Fruit fly (Drosophila melanogaster): ENCODE measurements around the gene CG18476.

CG18476 gene

DNA sequence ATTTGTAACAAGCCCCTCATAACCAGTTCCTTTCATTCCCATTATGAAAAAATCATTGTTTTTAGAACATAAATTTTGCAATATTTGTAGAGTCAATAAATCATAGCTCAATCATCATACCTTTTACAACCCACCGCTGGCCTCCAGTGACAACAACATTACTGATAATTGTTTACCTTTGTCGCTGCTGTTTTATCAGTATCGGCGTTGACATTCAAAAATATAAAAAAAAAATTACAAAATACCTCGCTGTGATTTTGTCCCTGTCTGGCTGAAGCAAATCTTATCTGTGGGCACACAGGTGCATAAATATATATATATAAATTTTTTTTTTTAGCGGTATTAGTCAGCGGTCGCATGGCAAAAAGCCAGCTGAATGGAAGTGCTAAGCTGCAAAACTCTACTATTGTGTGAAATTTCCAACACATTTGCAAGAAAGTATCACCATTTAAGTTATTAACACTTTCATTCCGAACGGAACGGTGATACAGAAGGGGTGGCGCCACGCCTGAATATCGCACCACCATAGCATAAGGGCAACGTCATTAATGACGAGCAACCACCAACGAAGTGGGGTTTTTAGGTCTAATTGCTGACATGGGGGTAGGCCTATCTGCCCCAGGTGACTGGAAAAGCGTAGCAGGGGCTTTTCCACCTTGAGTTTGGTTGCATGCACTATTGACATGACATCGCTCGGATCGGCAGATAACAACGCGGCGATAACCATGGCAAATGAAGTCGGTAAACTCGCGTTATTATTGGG is 11.8 kb downstream of the CG18476 start:
- TF ChIP-seq sens-2 (GFP tag; IDR thresholded peaks at IDR 0.05) (0 out of 2 replicates have a peak, but pooled peaks have one; percentile 21), Hmr (GFP tag; optimal IDR thresholded peaks at IDR 0.05) (peak; percentile 43), CG34376 (GFP tag; optimal IDR thresholded peaks at IDR 0.05) (peak; percentile 91), seq (GFP tag; IDR thresholded peaks at IDR 0.05) (0 out of 2 replicates have a peak, but pooled peaks have one; percentile 10), caup (GFP tag; optimal IDR thresholded peaks at IDR 0.05; ENCODE audit: severe bottlenecking) (peak; percentile 36), CG15514 (GFP tag; optimal IDR thresholded peaks at IDR 0.05) (peak; percentile 38), Nf-YC (tag; optimal IDR thresholded peaks at IDR 0.05) (no peak), pros (GFP tag; optimal IDR thresholded peaks at IDR 0.05) (peak; percentile 39), unpg (GFP tag; optimal IDR thresholded peaks at IDR 0.05) (peak; percentile 4), CG12391 (tag; optimal IDR thresholded peaks at IDR 0.05) (peak; percentile 3), exex (tag; optimal IDR thresholded peaks at IDR 0.05) (peak; percentile 95), bbx (GFP tag; IDR thresholded peaks at IDR 0.05; ENCODE audit: partially characterized antibody) (no peak), CG3281 (GFP tag; optimal IDR thresholded peaks at IDR 0.05) (peak; percentile 18), lab (GFP tag; optimal IDR thresholded peaks at IDR 0.05) (peak; percentile 42), Dek (tag; optimal IDR thresholded peaks at IDR 0.05) (peak; percentile 41), ftz-f1 (GFP tag; optimal IDR thresholded peaks at IDR 0.05) (peak; percentile 40), CG15601 (tag; optimal IDR thresholded peaks at IDR 0.05) (no peak), scrt (GFP tag; optimal IDR thresholded peaks at IDR 0.05) (peak; percentile 2), CG17359 (tag; optimal IDR thresholded peaks at IDR 0.05) (peak; percentile 34), schlank (tag; optimal IDR thresholded peaks at IDR 0.05) (no peak), mirr (GFP tag; optimal IDR thresholded peaks at IDR 0.05) (peak; percentile 82), CG15269 (tag; optimal IDR thresholded peaks at IDR 0.05) (peak; percentile 27), CG8290 (GFP tag; optimal IDR thresholded peaks at IDR 0.05) (no peak), CG8290 (tag; optimal IDR thresholded peaks at IDR 0.05) (peak in 1 of 2 experiments; percentile 6), GATAe (GFP tag; conservative IDR thresholded peaks at IDR 0.05) (peak; percentile 78), Hr78 (GFP tag; optimal IDR thresholded peaks at IDR 0.05) (peak in 1 of 2 experiments; percentile 63), lbe (GFP tag; optimal IDR thresholded peaks at IDR 0.05) (peak; percentile 45), CG10543 (GFP tag; optimal IDR thresholded peaks at IDR 0.05) (peak; percentile 25), CG6854 (GFP tag; optimal IDR thresholded peaks at IDR 0.05) (no peak), sug (tag; optimal IDR thresholded peaks at IDR 0.05) (peak; percentile 91), Fer1 (GFP tag; optimal IDR thresholded peaks at IDR 0.05) (peak; percentile 39), CG6175 (GFP tag; IDR thresholded peaks at IDR 0.05) (0 out of 3 replicates have a peak, but pooled peaks have one; percentile 10), Med (GFP tag) (no peak), CG2678 (tag; optimal IDR thresholded peaks at IDR 0.05) (peak; percentile 42), odd (GFP tag; optimal IDR thresholded peaks at IDR 0.05) (peak; percentile 43), Hmx (GFP tag; optimal IDR thresholded peaks at IDR 0.05) (no peak), sens (GFP tag) (peak; percentile 65), sqz (GFP tag; optimal IDR thresholded peaks at IDR 0.05) (peak; percentile 91), CG6813 (GFP tag; optimal IDR thresholded peaks at IDR 0.05) (peak; percentile 19), nmo (GFP tag; optimal IDR thresholded peaks at IDR 0.05) (no peak), CG13296 (GFP tag; optimal IDR thresholded peaks at IDR 0.05) (peak; percentile 75), CG13894 (tag; optimal IDR thresholded peaks at IDR 0.05) (peak; percentile 11), kah (GFP tag; optimal IDR thresholded peaks at IDR 0.05) (no peak), CG18476 (GFP tag; optimal IDR thresholded peaks at IDR 0.05) (peak; percentile 32), sd (tag; optimal IDR thresholded peaks at IDR 0.05) (peak; percentile 85), grn (GFP tag; optimal IDR thresholded peaks at IDR 0.05) (peak; percentile 35), CG2712 (tag; optimal IDR thresholded peaks at IDR 0.05) (no peak)
